Fruit fly (Drosophila melanogaster) whole organism, embryonic: Measurements from ENCODE around the gene IleRS-m.

Experiments used
- Aef1 ChIP-seq: fragments of 200-800 bp; sonication (Bioruptor generic); IDR thresholded peaks from 3 replicates; pipeline ENCODE4 v1.3.6; 2022; ENCODE audit warnings: missing biosample characterization, missing genetic modification characterization
- Awh ChIP-seq: fragments of 200-800 bp; sonication (Bioruptor generic); IDR thresholded peaks from 2 replicates; pipeline ENCODE4, ENCODE4 v1.3.6; 2022; ENCODE audit warnings: missing biosample characterization, missing genetic modification characterization
- B-H2 ChIP-seq: fragments of 200-800 bp; sonication (Bioruptor generic); optimal IDR thresholded peaks from 2 replicates; lab custom pipeline; 2018; ENCODE audit warnings: missing biosample characterization, mild to moderate bottlenecking, missing genetic modification characterization
- CG11695 ChIP-seq: fragments of 200-800 bp; sonication (Bioruptor generic); IDR thresholded peaks from 3 replicates; pipeline ENCODE4 v1.3.6; 2022; ENCODE audit warnings: missing biosample characterization, missing genetic modification characterization
- CG12236 ChIP-seq: fragments of 200-800 bp; sonication (Bioruptor generic); optimal IDR thresholded peaks from 2 replicates; lab custom pipeline; 2016; ENCODE audit warnings: missing biosample characterization, missing genetic modification characterization
- CG12769 ChIP-seq: fragments of 200-800 bp; sonication (Bioruptor generic); optimal IDR thresholded peaks from 2 replicates; lab custom pipeline; 2019; ENCODE audit warnings: missing biosample characterization, mild to moderate bottlenecking, missing genetic modification characterization, moderate library complexity
- CG13894 ChIP-seq: fragments of 200-800 bp; sonication (Bioruptor generic); optimal IDR thresholded peaks from 3 replicates; lab custom pipeline; 2018; ENCODE audit warnings: missing biosample characterization, mild to moderate bottlenecking, missing genetic modification characterization, moderate library complexity
- CG15269 ChIP-seq: fragments of 200-800 bp; sonication (Bioruptor generic); optimal IDR thresholded peaks from 2 replicates; lab custom pipeline; 2018; ENCODE audit warnings: missing biosample characterization, mild to moderate bottlenecking, missing genetic modification characterization, moderate library complexity
- CG1529 ChIP-seq: fragments of 200-800 bp; sonication (Bioruptor generic); optimal IDR thresholded peaks from 3 replicates; lab custom pipeline; 2018; ENCODE audit warnings: missing biosample characterization, missing genetic modification characterization
- CG17328 ChIP-seq: fragments of 200-800 bp; sonication (Bioruptor generic); IDR thresholded peaks from 2 replicates; pipeline ENCODE4 v1.3.6; 2022; ENCODE audit warnings: missing biosample characterization, missing genetic modification characterization
- CG17361 ChIP-seq: fragments of 200-800 bp; sonication (Bioruptor generic); IDR thresholded peaks from 3 replicates; pipeline ENCODE4 v1.3.6; 2022; ENCODE audit warnings: missing biosample characterization, missing genetic modification characterization
- CG31441 ChIP-seq: fragments of 200-800 bp; sonication (Bioruptor generic); IDR thresholded peaks from 2 replicates; pipeline ENCODE4 v1.3.6; 2022; ENCODE audit warnings: missing biosample characterization, missing genetic modification characterization
- CG32767 ChIP-seq: fragments of 200-800 bp; sonication (Bioruptor generic); IDR thresholded peaks from 2 replicates; pipeline ENCODE4 v1.3.6; 2022; ENCODE audit warnings: missing biosample characterization, missing genetic modification characterization
- CG6175 ChIP-seq: fragments of 200-800 bp; sonication (Bioruptor generic); IDR thresholded peaks from 3 replicates; pipeline ENCODE4 v1.3.6; 2022; ENCODE audit warnings: missing biosample characterization, missing genetic modification characterization
- CG6854 ChIP-seq: fragments of 200-800 bp; sonication (Bioruptor generic); optimal IDR thresholded peaks from 3 replicates; lab custom pipeline; 2017; ENCODE audit warnings: missing biosample characterization, mild to moderate bottlenecking, missing genetic modification characterization
- CG8290 ChIP-seq, 3 experiments: fragments of 200-800 bp; sonication (Bioruptor generic); optimal IDR thresholded peaks; 2 replicates each; lab custom pipeline; 2016 to 2019; ENCODE audit warnings: missing biosample characterization in 3 of 3, missing genetic modification characterization in 3 of 3, mild to moderate bottlenecking in 2 of 3, moderate library complexity in 1 of 3
- CG8924 ChIP-seq: fragments of 200-800 bp; optimal IDR thresholded peaks from 3 replicates; lab custom pipeline; 2019; ENCODE audit warnings: missing biosample characterization, mild to moderate bottlenecking, missing genetic modification characterization, moderate library complexity
- CG9817 ChIP-seq: fragments of 200-800 bp; sonication (Bioruptor generic); optimal IDR thresholded peaks from 2 replicates; lab custom pipeline; 2018; ENCODE audit warnings: missing biosample characterization, mild to moderate bottlenecking, missing genetic modification characterization, moderate library complexity
- Chrac-16 ChIP-seq: fragments of 200-800 bp; sonication (Bioruptor generic); optimal IDR thresholded peaks from 3 replicates; lab custom pipeline; 2016; ENCODE audit warnings: missing biosample characterization, missing genetic modification characterization
- CoRest ChIP-seq: fragments of 200-800 bp; sonication (Bioruptor generic); optimal IDR thresholded peaks from 3 replicates; lab custom pipeline; 2018; ENCODE audit warnings: missing biosample characterization, mild to moderate bottlenecking, missing genetic modification characterization, moderate library complexity
- D19B ChIP-seq: fragments of 200-800 bp; sonication (Bioruptor generic); optimal IDR thresholded peaks from 2 replicates; lab custom pipeline; 2017; ENCODE audit warnings: missing biosample characterization, mild to moderate bottlenecking, missing genetic modification characterization
- Dbx ChIP-seq: fragments of 200-800 bp; sonication (Bioruptor generic); IDR thresholded peaks from 3 replicates; pipeline ENCODE4 v1.3.6; 2022; ENCODE audit warnings: missing biosample characterization, missing genetic modification characterization
- Dip2 ChIP-seq: fragments of 200-800 bp; sonication (Bioruptor generic); IDR thresholded peaks from 2 replicates; pipeline ENCODE4 v1.3.6; 2022; ENCODE audit warnings: missing biosample characterization, missing genetic modification characterization
- Dll ChIP-seq: fragments of 200-800 bp; sonication (Bioruptor generic); IDR thresholded peaks from 4 replicates; pipeline ENCODE4 v1.3.6; 2022; ENCODE audit warnings: missing biosample characterization, missing genetic modification characterization; ENCODE audit not compliant: partially characterized antibody
- Gug ChIP-seq: fragments of 200-800 bp; sonication (Bioruptor generic); IDR thresholded peaks from 4 replicates; pipeline ENCODE4 v1.3.6; 2022; ENCODE audit warnings: missing biosample characterization, missing genetic modification characterization
- Hand ChIP-seq: fragments of 200-800 bp; sonication (Bioruptor generic); optimal IDR thresholded peaks from 2 replicates; lab custom pipeline; 2017; ENCODE audit warnings: mild to moderate bottlenecking, missing biosample characterization, missing genetic modification reagents, missing genetic modification characterization
- HmgD ChIP-seq: fragments of 200-800 bp; sonication (Bioruptor generic); optimal IDR thresholded peaks from 3 replicates; lab custom pipeline; 2016; ENCODE audit warnings: missing biosample characterization, missing genetic modification characterization
- Lpt ChIP-seq: fragments of >200 bp; optimal IDR thresholded peaks from 2 replicates; lab custom pipeline; 2018; ENCODE audit warnings: missing biosample characterization, missing genetic modification characterization
- Mad ChIP-seq: fragments of 200-800 bp; sonication (Bioruptor generic); optimal IDR thresholded peaks from 2 replicates; lab custom pipeline; 2016; ENCODE audit warnings: missing biosample characterization, missing genetic modification characterization
- PHDP ChIP-seq: fragments of 200-800 bp; sonication (Bioruptor generic); optimal IDR thresholded peaks from 3 replicates; lab custom pipeline; 2018; ENCODE audit warnings: missing biosample characterization, mild to moderate bottlenecking, missing genetic modification characterization, moderate library complexity
- Ptx1 ChIP-seq: fragments of 200-800 bp; sonication (Bioruptor generic); IDR thresholded peaks from 2 replicates; pipeline ENCODE4 v1.3.6; 2022; ENCODE audit warnings: missing biosample characterization, missing genetic modification characterization
- Ssrp ChIP-seq: fragments of 200-800 bp; sonication (Bioruptor generic); optimal IDR thresholded peaks from 2 replicates; lab custom pipeline; 2018; ENCODE audit warnings: missing biosample characterization, mild to moderate bottlenecking, missing genetic modification characterization, moderate library complexity
- TFAM ChIP-seq: fragments of 200-800 bp; sonication (Bioruptor generic); optimal IDR thresholded peaks from 2 replicates; lab custom pipeline; 2017; ENCODE audit warnings: missing biosample characterization, missing genetic modification characterization, inconsistent platforms
- Usf ChIP-seq: fragments of 200-800 bp; sonication (Bioruptor generic); optimal IDR thresholded peaks from 2 replicates; lab custom pipeline; 2017; ENCODE audit warnings: missing genotype, missing biosample characterization, missing genetic modification characterization
- ap ChIP-seq: fragments of 200-800 bp; sonication (Bioruptor generic); IDR thresholded peaks from 2 replicates; pipeline ENCODE4 v1.3.6; 2022; ENCODE audit warnings: missing biosample characterization, missing genetic modification characterization
- ara ChIP-seq: fragments of 200-800 bp; sonication (Bioruptor generic); IDR thresholded peaks from 2 replicates; pipeline ENCODE4 v1.3.6; 2022; ENCODE audit warnings: missing biosample characterization, missing genetic modification characterization
- ash1 ChIP-seq: fragments of 200-800 bp; sonication (Bioruptor generic); optimal IDR thresholded peaks from 2 replicates; lab custom pipeline; 2018; ENCODE audit warnings: missing biosample characterization, mild to moderate bottlenecking, missing genetic modification characterization
- ato ChIP-seq: fragments of 200-800 bp; sonication (Bioruptor generic); IDR thresholded peaks from 2 replicates; pipeline ENCODE4 v1.3.6; 2022; ENCODE audit warnings: missing biosample characterization, missing genetic modification characterization; ENCODE audit not compliant: partially characterized antibody
- ci ChIP-seq: fragments of 200-800 bp; sonication (Bioruptor generic); IDR thresholded peaks from 3 replicates; pipeline ENCODE4 v1.3.6; 2022; ENCODE audit warnings: missing biosample characterization, missing genetic modification characterization
- da ChIP-seq: fragments of 200-800 bp; sonication (Bioruptor generic); optimal IDR thresholded peaks from 2 replicates; lab custom pipeline; 2016; ENCODE audit warnings: missing biosample characterization, missing genetic modification characterization
- emc ChIP-seq: fragments of 200-800 bp; sonication (Bioruptor generic); optimal IDR thresholded peaks from 2 replicates; lab custom pipeline; 2016; ENCODE audit warnings: missing biosample characterization, missing genetic modification characterization
- hbn ChIP-seq: fragments of 200-800 bp; sonication (Bioruptor generic); IDR thresholded peaks from 2 replicates; pipeline ENCODE4 v1.3.6; 2022; ENCODE audit warnings: missing biosample characterization, missing genetic modification characterization; ENCODE audit not compliant: partially characterized antibody
- hth ChIP-seq: fragments of >200 bp; optimal IDR thresholded peaks from 2 replicates; lab custom pipeline; 2017; ENCODE audit warnings: inconsistent platforms
- inv ChIP-seq: fragments of 200-800 bp; sonication (Bioruptor generic); IDR thresholded peaks from 2 replicates; pipeline ENCODE4 v1.3.6; 2022; ENCODE audit warnings: missing biosample characterization, missing genetic modification characterization; ENCODE audit not compliant: partially characterized antibody
- mam ChIP-seq: fragments of 200-800 bp; sonication (Bioruptor generic); optimal IDR thresholded peaks from 3 replicates; lab custom pipeline; 2016; ENCODE audit warnings: missing biosample characterization, missing genetic modification characterization
- nau ChIP-seq: fragments of 200-800 bp; sonication (Bioruptor generic); optimal IDR thresholded peaks from 3 replicates; lab custom pipeline; 2017; ENCODE audit warnings: missing biosample characterization, mild to moderate bottlenecking, missing genetic modification characterization, missing genetic modification reagents
- psq ChIP-seq: fragments of 200-800 bp; sonication (Bioruptor generic); optimal IDR thresholded peaks from 2 replicates; lab custom pipeline; 2017; ENCODE audit warnings: missing biosample characterization, missing genetic modification characterization
- schlank ChIP-seq: fragments of 200-800 bp; sonication (Bioruptor generic); optimal IDR thresholded peaks from 2 replicates; lab custom pipeline; 2018; ENCODE audit warnings: missing biosample characterization, mild to moderate bottlenecking, missing genetic modification characterization
- tap ChIP-seq: fragments of 200-800 bp; optimal IDR thresholded peaks from 3 replicates; lab custom pipeline; 2019; ENCODE audit warnings: missing biosample characterization, mild to moderate bottlenecking, missing genetic modification characterization, moderate library complexity
- tup ChIP-seq: fragments of 200-800 bp; sonication (Bioruptor generic); optimal IDR thresholded peaks from 2 replicates; lab custom pipeline; 2016; ENCODE audit warnings: missing biosample characterization, mild to moderate bottlenecking, missing genetic modification characterization, moderate library complexity
- vfl ChIP-seq: fragments of 200-800 bp; sonication (Bioruptor generic); optimal IDR thresholded peaks from 2 replicates; lab custom pipeline; 2016; ENCODE audit warnings: missing biosample characterization, missing genetic modification characterization

Gene IleRS-m

dm6 chr3L:16128481-16128972 is 28.4 kb downstream of the IleRS-m start, which contains the start of gene Pgm1 (continued):
- TF ChIP-seq ara (peak; percentile 76), Lpt (GFP tag; lab: Kevin White, UChicago) (no peak), TFAM (GFP tag; lab: Kevin White, UChicago) (peak; percentile 9), ato (no peak), tup (peak; percentile 74), ap (peak; percentile 81), nau (GFP tag; lab: Kevin White, UChicago) (no peak), CoRest (peak; percentile 71), ci (peak; percentile 79), CG8290 (GFP tag; optimal IDR thresholded peaks at IDR 0.05; lab: Kevin White, UChicago) (peak; percentile 70), CG8290 (tag; optimal IDR thresholded peaks at IDR 0.05; lab: Kevin White, UChicago) (peak; percentile 34 to 96), B-H2 (GFP tag; lab: Kevin White, UChicago) (peak; percentile 71), da (GFP tag; lab: Kevin White, UChicago) (peak; percentile 83), D19B (GFP tag; lab: Kevin White, UChicago) (peak; percentile 74), inv (GFP tag; lab: Robert Waterston, UW) (no peak), hbn (GFP tag; lab: Robert Waterston, UW) (no peak), CG1529 (GFP tag; lab: Kevin White, UChicago) (peak; percentile 65), CG17361 (peak; percentile 71), CG17328 (GFP tag; lab: Robert Waterston, UW) (peak; percentile 76), CG9817 (tag; lab: Kevin White, UChicago) (peak; percentile 80), CG31441 (GFP tag; lab: Robert Waterston, UW) (peak; percentile 65), Aef1 (GFP tag; lab: Robert Waterston, UW) (peak; percentile 70), vfl (peak; percentile 84), Gug (peak; percentile 71), Ptx1 (peak; percentile 82), HmgD (GFP tag; lab: Kevin White, UChicago) (peak; percentile 95), CG6175 (GFP tag; lab: Robert Waterston, UW) (peak; percentile 42; the same call in 2 of the 3 replicates), Dbx (GFP tag; lab: Robert Waterston, UW) (peak; percentile 52), PHDP (tag; lab: Kevin White, UChicago) (peak; percentile 86), Usf (GFP tag; lab: Kevin White, UChicago) (peak; percentile 57), CG11695 (GFP tag; lab: Robert Waterston, UW) (peak; percentile 68), Hand (GFP tag; lab: Kevin White, UChicago) (peak; percentile 77), hth (no peak), ash1 (peak; percentile 11), CG32767 (GFP tag; lab: Robert Waterston, UW) (peak; percentile 46), CG12769 (tag; lab: Kevin White, UChicago) (peak; percentile 97), Dip2 (GFP tag; lab: Robert Waterston, UW) (0 out of 2 replicates have a peak, but pooled peaks have one; percentile 22), tap (tag; lab: Kevin White, UChicago) (no peak), schlank (tag; lab: Kevin White, UChicago) (peak; percentile 81), Awh (peak; percentile 75), psq (GFP tag; lab: Kevin White, UChicago) (peak; percentile 68), CG8924 (tag; lab: Kevin White, UChicago) (peak; percentile 79), Chrac-16 (peak; percentile 81), CG13894 (tag; lab: Kevin White, UChicago) (no peak), CG12236 (peak; percentile 81), Ssrp (tag; lab: Kevin White, UChicago) (peak; percentile 65), Dll (GFP tag; lab: Robert Waterston, UW) (peak; percentile 20; the same call in 1 of the 4 replicates), CG15269 (no peak), mam (peak; percentile 90), Mad (GFP tag; lab: Kevin White, UChicago) (peak; percentile 86), emc (GFP tag; lab: Kevin White, UChicago) (peak; percentile 61), CG6854 (peak; percentile 72)
